Worm (Caenorhabditis elegans): ENCODE results near the gene C06H5.12.
A peak's percentile ranks its signal among the peaks of the same experiment; 100 is the strongest.

C06H5.12 gene

ce11 chrV:17857901-17858300, 36.7 kb upstream of the C06H5.12 start (continued):
- TF ChIP-seq hmg-1.2 (GFP tag; IDR thresholded peaks at IDR 0.05) (peak; percentile 96), ztf-18 (tag; optimal IDR thresholded peaks at IDR 0.05) (peak; percentile 55), F52B5.7 (tag; optimal IDR thresholded peaks at IDR 0.05) (peak; percentile 14), rpc-1 (optimal IDR thresholded peaks at IDR 0.05) (peak; percentile 17), rpc-1 (tag; optimal IDR thresholded peaks at IDR 0.05) (no peak), ceh-91 (GFP tag; IDR thresholded peaks at IDR 0.05) (no peak), tbp1 (GFP tag; optimal IDR thresholded peaks at IDR 0.05) (peak; percentile 56), zim-3 (tag; optimal IDR thresholded peaks at IDR 0.05) (no peak), F57A8.1 (GFP tag; optimal IDR thresholded peaks at IDR 0.05) (no peak), lsl-1 (GFP tag; optimal IDR thresholded peaks at IDR 0.05) (no peak), F37B4.10 (GFP tag; IDR thresholded peaks at IDR 0.05) (no peak), madf-3 (GFP tag; IDR thresholded peaks at IDR 0.05) (no peak), pha-4 (tag; optimal IDR thresholded peaks at IDR 0.05) (no peak), lin-26 (GFP tag; IDR thresholded peaks at IDR 0.05) (peak; percentile 49; the same call in 1 of the 2 replicates), K11D2.4 (GFP tag; IDR thresholded peaks at IDR 0.05) (peak; percentile 70), efl-1 (GFP tag; optimal IDR thresholded peaks at IDR 0.05) (no peak), aptf-3 (GFP tag; IDR thresholded peaks at IDR 0.05) (no peak), F55B11.4 (tag; optimal IDR thresholded peaks at IDR 0.05; ENCODE audit: borderline replicate concordance, insufficient read depth) (no peak), ceh-79 (tag; optimal IDR thresholded peaks at IDR 0.05) (no peak), F23B12.7 (tag; optimal IDR thresholded peaks at IDR 0.05; ENCODE audit: insufficient read depth) (no peak), snpc-1.1 (tag; optimal IDR thresholded peaks at IDR 0.05; ENCODE audit: insufficient read depth) (no peak), lin-54 (GFP tag; optimal IDR thresholded peaks at IDR 0.05) (peak; percentile 42), ceh-58 (GFP tag; IDR thresholded peaks at IDR 0.05) (no peak), ztf-6 (GFP tag; IDR thresholded peaks at IDR 0.05) (no peak), ztf-3 (GFP tag; optimal IDR thresholded peaks at IDR 0.05) (no peak), hlh-26 (GFP tag; conservative IDR thresholded peaks at IDR 0.05) (no peak), somi-1 (GFP tag; optimal IDR thresholded peaks at IDR 0.05) (peak; percentile 63), cebp-2 (GFP tag; IDR thresholded peaks at IDR 0.05) (no peak), egrh-3 (GFP tag; IDR thresholded peaks at IDR 0.05) (peak; percentile 33), tbx-9 (tag; optimal IDR thresholded peaks at IDR 0.05; ENCODE audit: borderline replicate concordance) (no peak), pbrm-1 (GFP tag; IDR thresholded peaks at IDR 0.05) (peak; percentile 78), attf-6 (GFP tag; IDR thresholded peaks at IDR 0.05) (no peak), D2030.7 (GFP tag; IDR thresholded peaks at IDR 0.05) (no peak), lin-35 (GFP tag; optimal IDR thresholded peaks at IDR 0.05) (peak in 1 of 3 experiments; percentile 66), madf-6 (GFP tag; IDR thresholded peaks at IDR 0.05) (no peak; the same call in 1 of the 2 replicates), hrde-1 (tag; optimal IDR thresholded peaks at IDR 0.05; ENCODE audit: borderline replicate concordance) (no peak), unc-62 (GFP tag; optimal IDR thresholded peaks at IDR 0.05) (no peak), him-1 (tag; optimal IDR thresholded peaks at IDR 0.05) (no peak), ceh-40 (GFP tag; IDR thresholded peaks at IDR 0.05) (no peak), ekl-4 (GFP tag; IDR thresholded peaks at IDR 0.05) (peak; percentile 81), nfyb-1 (GFP tag; IDR thresholded peaks at IDR 0.05) (peak; percentile 93), tlf-1 (GFP tag; optimal IDR thresholded peaks at IDR 0.05) (no peak), ama-1 (optimal IDR thresholded peaks at IDR 0.05) (no peak), ama-1 (GFP tag; optimal IDR thresholded peaks at IDR 0.05) (no peak), ZK185.1 (tag; optimal IDR thresholded peaks at IDR 0.05; ENCODE audit: poor library complexity, severe bottlenecking) (no peak), mes-4 (tag; optimal IDR thresholded peaks at IDR 0.05) (no peak), Y56A3A.18 (GFP tag; IDR thresholded peaks at IDR 0.05) (peak; percentile 66; the same call in 1 of the 2 replicates), nhr-120 (GFP tag; IDR thresholded peaks at IDR 0.05) (no peak), bed-2 (GFP tag; IDR thresholded peaks at IDR 0.05) (no peak), lsy-27 (tag; optimal IDR thresholded peaks at IDR 0.05; ENCODE audit: borderline replicate concordance, insufficient read depth) (no peak)

Data from whole organism, young adult.